Worm (Caenorhabditis elegans) whole organism, early embryonic: ENCODE data around the gene maoc-1.

Experiments used
- B0310.2 ChIP-seq: sonication (generic microtip); optimal IDR thresholded peaks from 2 replicates; lab custom pipeline; 2016; ENCODE audit warnings: mild to moderate bottlenecking, missing genetic modification characterization, missing compliant biosample characterization
- ama-1 ChIP-seq: fragments of 150-350 bp; optimal IDR thresholded peaks from 2 replicates; lab custom pipeline; 2014
- ceh-36 ChIP-seq: sonication (generic microtip); optimal IDR thresholded peaks from 2 replicates; lab custom pipeline; 2016; ENCODE audit warnings: missing genetic modification characterization, inconsistent platforms, missing compliant biosample characterization
- ets-7 ChIP-seq: sonication (generic microtip); optimal IDR thresholded peaks from 2 replicates; lab custom pipeline; 2016; ENCODE audit warnings: missing genotype, missing genetic modification characterization, missing compliant biosample characterization
- flt-1 ChIP-seq: fragments of 200-800 bp; sonication (Bioruptor generic); IDR thresholded peaks from 2 replicates; pipeline ENCODE4 v1.3.6; 2022; ENCODE audit warnings: missing genetic modification characterization, missing compliant biosample characterization
- hmbx-1 ChIP-seq: sonication (generic microtip); optimal IDR thresholded peaks from 2 replicates; lab custom pipeline; 2016; ENCODE audit warnings: mild to moderate bottlenecking, missing genetic modification characterization, missing compliant biosample characterization
- hmg-4 ChIP-seq: fragments of 200-800 bp; sonication (Bioruptor generic); optimal IDR thresholded peaks from 2 replicates; lab custom pipeline; 2018; ENCODE audit warnings: mild to moderate bottlenecking, missing genetic modification characterization, missing compliant biosample characterization
- hnd-1 ChIP-seq: sonication (generic microtip); optimal IDR thresholded peaks from 2 replicates; lab custom pipeline; 2016; ENCODE audit warnings: missing genetic modification characterization, missing compliant biosample characterization
- pes-1 ChIP-seq: fragments of 200-800 bp; sonication (Bioruptor generic); IDR thresholded peaks from 2 replicates; pipeline ENCODE4 v1.3.6; 2022; ENCODE audit warnings: missing genetic modification reagents, missing genetic modification characterization, missing compliant biosample characterization
- scrt-1 ChIP-seq: fragments of 200-800 bp; sonication (Bioruptor generic); IDR thresholded peaks from 2 replicates; pipeline ENCODE4 v1.3.6; 2022; ENCODE audit warnings: missing genetic modification characterization, missing compliant biosample characterization
- sea-1 ChIP-seq: fragments of 200-800 bp; sonication (Bioruptor generic); conservative IDR thresholded peaks from 2 replicates; pipeline ENCODE4 v1.3.6; 2022; ENCODE audit warnings: missing genetic modification characterization, missing compliant biosample characterization
- tbx-11 ChIP-seq: fragments of 200-800 bp; sonication (Bioruptor generic); IDR thresholded peaks from 2 replicates; pipeline ENCODE4 v1.3.6; 2022; ENCODE audit warnings: missing genetic modification characterization, missing compliant biosample characterization
- tra-4 ChIP-seq: sonication (generic microtip); optimal IDR thresholded peaks from 2 replicates; lab custom pipeline; 2017; ENCODE audit warnings: missing genetic modification characterization, missing compliant biosample characterization

ce11 chrII:7217047-7217446 is 21.0 kb downstream of the maoc-1 start, which contains the start of gene E04F6.10:
- TF ChIP-seq hmbx-1 (tag; lab: Kevin White, UChicago) (no peak), flt-1 (no peak), ets-7 (tag; lab: Kevin White, UChicago) (no peak), scrt-1 (no peak), sea-1 (GFP tag; lab: Robert Waterston, UW) (no peak), hmg-4 (GFP tag; lab: Kevin White, UChicago) (no peak), pes-1 (GFP tag; lab: Robert Waterston, UW) (no peak), ama-1 (lab: Kevin White, UChicago) (no peak), tbx-11 (GFP tag; lab: Robert Waterston, UW) (no peak), hnd-1 (tag; lab: Kevin White, UChicago) (no peak), B0310.2 (tag; lab: Kevin White, UChicago) (no peak), ceh-36 (tag; lab: Kevin White, UChicago) (no peak), tra-4 (tag; lab: Kevin White, UChicago) (no peak)
